Worm (Caenorhabditis elegans) whole organism, L3 larva: ENCODE data around the gene dct-6.

Source experiments
- R02D3.7 ChIP-seq: fragments of 150-350 bp; optimal IDR thresholded peaks from 2 replicates; lab custom pipeline; 2014; ENCODE audit warnings: missing biosample characterization, missing genetic modification characterization
- ama-1 ChIP-seq: fragments of 150-350 bp; optimal IDR thresholded peaks from 2 replicates; lab custom pipeline; 2018
- daf-12 ChIP-seq: fragments of 150-350 bp; optimal IDR thresholded peaks from 2 replicates; lab custom pipeline; 2014; ENCODE audit warnings: missing biosample characterization, missing genetic modification reagents, missing genetic modification characterization
- lin-15B ChIP-seq: fragments of 150-350 bp; optimal IDR thresholded peaks from 2 replicates; lab custom pipeline; 2014; ENCODE audit warnings: missing biosample characterization, missing genetic modification characterization
- nhr-25 ChIP-seq: sonication (generic microtip); optimal IDR thresholded peaks from 2 replicates; lab custom pipeline; 2017; ENCODE audit warnings: missing biosample characterization, missing genetic modification characterization
- nhr-28 ChIP-seq: fragments of 150-350 bp; optimal IDR thresholded peaks from 2 replicates; lab custom pipeline; 2014; ENCODE audit warnings: missing biosample characterization, missing genetic modification characterization
- pha-4 ChIP-seq: fragments of 150-350 bp; optimal IDR thresholded peaks from 2 replicates; lab custom pipeline; 2014; ENCODE audit warnings: missing biosample characterization, missing genetic modification reagents, missing genetic modification characterization

DNA sequence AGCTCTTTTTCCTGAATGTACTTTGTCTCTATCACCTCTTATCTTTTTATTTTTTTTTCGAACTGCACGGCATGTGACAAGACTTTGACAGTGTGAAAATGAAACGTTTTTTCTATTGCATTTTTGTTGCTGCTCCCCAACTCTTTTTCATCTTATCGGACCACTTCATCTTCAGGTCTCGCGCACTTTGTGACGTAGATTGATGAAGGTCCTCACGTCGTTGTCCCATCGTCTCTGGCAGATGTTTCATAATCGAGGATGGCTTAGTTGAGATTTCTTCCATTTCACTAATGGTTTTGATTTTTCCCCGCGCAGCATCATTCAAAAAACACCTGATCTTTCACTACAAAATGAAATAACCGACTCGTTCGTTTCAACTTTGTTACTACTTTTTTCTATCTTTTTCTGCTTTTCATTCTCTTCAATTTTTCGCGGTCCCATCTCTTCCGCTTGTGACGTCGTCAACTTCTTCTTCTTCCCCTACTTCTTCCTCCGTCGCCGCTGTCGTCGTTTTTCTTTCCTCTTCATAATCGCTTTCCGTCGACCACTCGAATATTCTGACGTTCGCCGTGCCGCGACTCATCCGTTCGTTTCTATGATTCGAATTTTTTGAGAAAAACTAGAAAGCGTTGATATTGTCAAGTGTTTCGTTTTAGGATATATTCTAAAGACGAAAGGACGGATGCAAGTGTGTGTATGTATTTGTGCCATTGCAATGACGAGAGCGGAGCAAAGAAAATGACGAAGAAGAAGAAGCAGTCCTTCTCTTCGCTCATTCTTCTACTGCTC, 25.1 kb downstream of the dct-6 start, which contains the start of gene T04C9.2:
- TF ChIP-seq nhr-28 (no peak), R02D3.7 (tag; lab: Kevin White, UChicago) (no peak), ama-1 (no peak), lin-15B (tag; lab: Kevin White, UChicago) (no peak), nhr-25 (no peak), daf-12 (tag; lab: Kevin White, UChicago) (no peak), pha-4 (tag; lab: Kevin White, UChicago) (no peak)
